Fruit fly (Drosophila melanogaster) whole organism, embryonic: ENCODE results near the gene sowi.
A peak's percentile ranks its signal among the peaks of the same experiment; 100 is the strongest.

Experiments used
- Antp ChIP-seq: fragments of 200-800 bp; sonication (Bioruptor generic); optimal IDR thresholded peaks from 3 replicates; lab custom pipeline; 2016; ENCODE audit warnings: missing biosample characterization, missing genetic modification characterization
- Blimp-1 ChIP-seq: fragments of 200-800 bp; sonication (Bioruptor generic); optimal IDR thresholded peaks from 3 replicates; lab custom pipeline; 2018; ENCODE audit warnings: missing biosample characterization, missing genetic modification characterization, mild to moderate bottlenecking, moderate library complexity, missing genetic modification reagents
- CG10959 ChIP-seq: fragments of 200-800 bp; sonication (Bioruptor generic); IDR thresholded peaks from 2 replicates; pipeline ENCODE4 v1.3.6; 2022; ENCODE audit warnings: missing biosample characterization, missing genetic modification characterization
- CG14014 ChIP-seq: fragments of 200-800 bp; sonication (Bioruptor generic); IDR thresholded peaks from 2 replicates; pipeline ENCODE4 v1.3.6; 2022; ENCODE audit warnings: missing biosample characterization, missing genetic modification characterization
- CG15601 ChIP-seq: fragments of 200-800 bp; sonication (Bioruptor generic); optimal IDR thresholded peaks from 3 replicates; lab custom pipeline; 2019; ENCODE audit warnings: missing biosample characterization, mild to moderate bottlenecking, missing genetic modification characterization, moderate library complexity
- CG15696 ChIP-seq: fragments of 200-800 bp; sonication (Bioruptor generic); optimal IDR thresholded peaks from 2 replicates; lab custom pipeline; 2019; ENCODE audit warnings: missing biosample characterization, mild to moderate bottlenecking, missing genetic modification characterization, moderate library complexity
- CG1647 ChIP-seq: fragments of 200-800 bp; sonication (Bioruptor generic); optimal IDR thresholded peaks from 3 replicates; lab custom pipeline; 2016; ENCODE audit warnings: missing biosample characterization, missing genetic modification characterization
- CG16863 ChIP-seq: fragments of 200-800 bp; sonication (Bioruptor generic); optimal IDR thresholded peaks from 3 replicates; lab custom pipeline; 2016; ENCODE audit warnings: missing biosample characterization, missing genetic modification characterization
- CG17186 ChIP-seq: fragments of 200-800 bp; sonication (Bioruptor generic); optimal IDR thresholded peaks from 3 replicates; lab custom pipeline; 2017; ENCODE audit warnings: missing biosample characterization, missing genetic modification reagents, missing genetic modification characterization
- CG18262 ChIP-seq: fragments of 200-800 bp; optimal IDR thresholded peaks from 3 replicates; lab custom pipeline; 2019; ENCODE audit warnings: missing biosample characterization, mild to moderate bottlenecking, missing genetic modification characterization, moderate library complexity
- CG18476 ChIP-seq: fragments of 200-800 bp; sonication (Bioruptor generic); optimal IDR thresholded peaks from 2 replicates; lab custom pipeline; 2016; ENCODE audit warnings: missing biosample characterization, mild to moderate bottlenecking, missing genetic modification characterization
- CG18619 ChIP-seq: fragments of 200-800 bp; sonication (Bioruptor generic); optimal IDR thresholded peaks from 3 replicates; lab custom pipeline; 2017; ENCODE audit warnings: missing biosample characterization, mild to moderate bottlenecking, missing genetic modification characterization
- CG3407 ChIP-seq: fragments of 200-800 bp; sonication (Bioruptor generic); optimal IDR thresholded peaks from 2 replicates; lab custom pipeline; 2018; ENCODE audit warnings: missing biosample characterization, mild to moderate bottlenecking, missing genetic modification characterization
- CG4328 ChIP-seq: fragments of 200-800 bp; sonication (Bioruptor generic); optimal IDR thresholded peaks from 3 replicates; lab custom pipeline; 2017; ENCODE audit warnings: missing biosample characterization, missing genetic modification reagents, missing genetic modification characterization
- CG4707 ChIP-seq: fragments of 200-800 bp; sonication (Bioruptor generic); optimal IDR thresholded peaks from 2 replicates; lab custom pipeline; 2018; ENCODE audit warnings: missing biosample characterization, mild to moderate bottlenecking, missing genetic modification characterization, moderate library complexity
- CG6765 ChIP-seq: fragments of 200-800 bp; sonication (Bioruptor generic); optimal IDR thresholded peaks from 3 replicates; lab custom pipeline; 2017; ENCODE audit warnings: missing biosample characterization, mild to moderate bottlenecking, missing genetic modification characterization
- CG7928 ChIP-seq: fragments of 200-800 bp; sonication (Bioruptor generic); optimal IDR thresholded peaks from 2 replicates; lab custom pipeline; 2017; ENCODE audit warnings: missing biosample characterization, mild to moderate bottlenecking, missing genetic modification characterization
- CG7987 ChIP-seq: fragments of 200-800 bp; sonication (Bioruptor generic); optimal IDR thresholded peaks from 2 replicates; lab custom pipeline; 2018; ENCODE audit warnings: missing biosample characterization, mild to moderate bottlenecking, missing genetic modification characterization, moderate library complexity
- Deaf1 ChIP-seq: fragments of 200-800 bp; optimal IDR thresholded peaks from 3 replicates; lab custom pipeline; 2019; ENCODE audit warnings: missing biosample characterization, mild to moderate bottlenecking, missing genetic modification characterization, moderate library complexity
- Dip2 ChIP-seq: fragments of 200-800 bp; sonication (Bioruptor generic); IDR thresholded peaks from 2 replicates; pipeline ENCODE4 v1.3.6; 2022; ENCODE audit warnings: missing biosample characterization, missing genetic modification characterization
- Doc3 ChIP-seq: fragments of 200-800 bp; sonication (Bioruptor generic); IDR thresholded peaks from 3 replicates; pipeline ENCODE4 v1.3.6; 2022; ENCODE audit warnings: missing biosample characterization, missing genetic modification characterization; ENCODE audit not compliant: partially characterized antibody
- Dp ChIP-seq: fragments of 200-800 bp; sonication (Bioruptor generic); optimal IDR thresholded peaks from 2 replicates; lab custom pipeline; 2018; ENCODE audit warnings: missing biosample characterization, mild to moderate bottlenecking, missing genetic modification characterization, moderate library complexity
- Drgx ChIP-seq: fragments of 200-800 bp; sonication (Bioruptor generic); IDR thresholded peaks from 2 replicates; pipeline ENCODE4 v1.3.6; 2022; ENCODE audit warnings: missing biosample characterization, missing genetic modification characterization
- Ets65A ChIP-seq: fragments of 200-800 bp; sonication (Bioruptor generic); peaks from one replicate; lab custom pipeline; 2016; ENCODE audit warnings: missing biosample characterization, missing genetic modification characterization
- H15 ChIP-seq: fragments of 200-800 bp; sonication (Bioruptor generic); IDR thresholded peaks from 3 replicates; pipeline ENCODE4 v1.3.6; 2022; ENCODE audit warnings: missing biosample characterization, missing genetic modification characterization
- HLH3B ChIP-seq: fragments of 200-800 bp; sonication (Bioruptor generic); IDR thresholded peaks from 2 replicates; pipeline ENCODE4 v1.3.6; 2022; ENCODE audit warnings: missing biosample characterization, missing genetic modification characterization
- Lim3 ChIP-seq: fragments of 200-800 bp; sonication (Bioruptor generic); IDR thresholded peaks from 2 replicates; pipeline ENCODE4 v1.3.6; 2022; ENCODE audit warnings: missing biosample characterization, missing genetic modification characterization
- MESR4 ChIP-seq: fragments of 200-800 bp; sonication (Bioruptor generic); optimal IDR thresholded peaks from 2 replicates; lab custom pipeline; 2018; ENCODE audit warnings: missing biosample characterization, mild to moderate bottlenecking, missing genetic modification characterization, moderate library complexity
- Med ChIP-seq: fragments of 200-800 bp; sonication (Bioruptor generic); peaks from one replicate; lab custom pipeline; 2016; ENCODE audit warnings: missing biosample characterization, missing genetic modification characterization, mild to moderate bottlenecking, inconsistent platforms, moderate library complexity
- Mrtf ChIP-seq: fragments of 200-800 bp; sonication (Bioruptor generic); IDR thresholded peaks from 3 replicates; pipeline ENCODE4 v1.3.6; 2022; ENCODE audit warnings: missing biosample characterization, missing genetic modification characterization
- ara ChIP-seq: fragments of 200-800 bp; sonication (Bioruptor generic); IDR thresholded peaks from 2 replicates; pipeline ENCODE4 v1.3.6; 2022; ENCODE audit warnings: missing biosample characterization, missing genetic modification characterization
- bsh ChIP-seq, 2 experiments: fragments of 200-800 bp; sonication (Bioruptor generic); optimal IDR thresholded peaks; 2 replicates each; lab custom pipeline; 2017 to 2018; ENCODE audit warnings: mild to moderate bottlenecking in 2 of 2, missing biosample characterization in 2 of 2, missing genetic modification characterization in 2 of 2, moderate library complexity in 1 of 2
- chm ChIP-seq: fragments of 200-800 bp; sonication (Bioruptor generic); IDR thresholded peaks from 2 replicates; pipeline ENCODE4 v1.3.6; 2022; ENCODE audit warnings: missing biosample characterization, missing genetic modification characterization
- dati ChIP-seq: fragments of 200-800 bp; sonication (Bioruptor generic); IDR thresholded peaks from 2 replicates; pipeline ENCODE4 v1.3.6; 2022; ENCODE audit warnings: missing biosample characterization, missing genetic modification characterization
- dm ChIP-seq: fragments of 200-800 bp; sonication (Bioruptor generic); optimal IDR thresholded peaks from 3 replicates; lab custom pipeline; 2016; ENCODE audit warnings: missing biosample characterization, missing genetic modification characterization
- grau ChIP-seq: fragments of 200-800 bp; optimal IDR thresholded peaks from 3 replicates; lab custom pipeline; 2019; ENCODE audit warnings: missing biosample characterization, mild to moderate bottlenecking, missing genetic modification characterization, moderate library complexity
- gsb-n ChIP-seq: fragments of 200-800 bp; sonication (Bioruptor generic); optimal IDR thresholded peaks from 3 replicates; lab custom pipeline; 2018; ENCODE audit warnings: missing biosample characterization, mild to moderate bottlenecking, missing genetic modification characterization
- hbn ChIP-seq: fragments of 200-800 bp; sonication (Bioruptor generic); IDR thresholded peaks from 2 replicates; pipeline ENCODE4 v1.3.6; 2022; ENCODE audit warnings: missing biosample characterization, missing genetic modification characterization; ENCODE audit not compliant: partially characterized antibody
- jing ChIP-seq: fragments of 200-800 bp; sonication (Bioruptor generic); optimal IDR thresholded peaks from 2 replicates; lab custom pipeline; 2018; ENCODE audit warnings: missing biosample characterization, mild to moderate bottlenecking, missing genetic modification characterization
- lov ChIP-seq, 2 experiments: fragments of 200-800 bp in 1 of 2; fragments of >200 bp in 1 of 2; sonication (Bioruptor generic) in 1 of 2; IDR thresholded peaks in 1 of 2; optimal IDR thresholded peaks in 1 of 2; 2 replicates in 1 of 2; 3 replicates in 1 of 2; pipeline versions ENCODE4 v1.3.6 to Lab custom; 2017 to 2022; ENCODE audit warnings: missing biosample characterization in 1 of 2, missing genetic modification characterization in 1 of 2
- org-1 ChIP-seq: fragments of 200-800 bp; sonication (Bioruptor generic); optimal IDR thresholded peaks from 2 replicates; lab custom pipeline; 2017; ENCODE audit warnings: missing biosample characterization, missing genetic modification characterization
- p53 ChIP-seq: fragments of 200-800 bp; sonication (Bioruptor generic); optimal IDR thresholded peaks from 2 replicates; lab custom pipeline; 2016; ENCODE audit warnings: missing biosample characterization, missing genetic modification characterization
- prd ChIP-seq, 3 experiments: fragments of >200 bp in 2 of 3; fragments of 200-800 bp in 1 of 3; sonication (Bioruptor generic) in 1 of 3; optimal IDR thresholded peaks in 2 of 3; IDR thresholded peaks in 1 of 3; 2 replicates in 2 of 3; 3 replicates in 1 of 3; pipeline versions ENCODE4 v1.3.6 to Lab custom; 2017 to 2022; ENCODE audit warnings: missing biosample characterization in 1 of 3, missing genetic modification characterization in 1 of 3
- psq ChIP-seq: fragments of 200-800 bp; sonication (Bioruptor generic); optimal IDR thresholded peaks from 2 replicates; lab custom pipeline; 2017; ENCODE audit warnings: missing biosample characterization, missing genetic modification characterization
- sens-2 ChIP-seq: fragments of 200-800 bp; sonication (Bioruptor generic); IDR thresholded peaks from 2 replicates; pipeline ENCODE4 v1.3.6; 2022; ENCODE audit warnings: missing biosample characterization, missing genetic modification characterization
- ssp ChIP-seq: fragments of 200-800 bp; sonication (Bioruptor generic); IDR thresholded peaks from 2 replicates; pipeline ENCODE4 v1.3.6; 2022; ENCODE audit warnings: missing biosample characterization, missing genetic modification characterization
- tgo ChIP-seq: fragments of 200-800 bp; sonication (Bioruptor generic); IDR thresholded peaks from 3 replicates; pipeline ENCODE4 v1.3.6; 2022; ENCODE audit warnings: missing biosample characterization, missing genetic modification characterization
- trem ChIP-seq: fragments of 200-800 bp; optimal IDR thresholded peaks from 3 replicates; lab custom pipeline; 2019; ENCODE audit warnings: missing biosample characterization, mild to moderate bottlenecking, missing genetic modification characterization, moderate library complexity
- vnd ChIP-seq: fragments of 200-800 bp; sonication (Bioruptor generic); IDR thresholded peaks from 3 replicates; pipeline ENCODE4 v1.3.6; 2022; ENCODE audit warnings: missing biosample characterization, missing genetic modification characterization; ENCODE audit not compliant: partially characterized antibody

Gene sowi

dm6 chr3R:6665117-6665654, 37.5 kb upstream of the sowi start (continued):
- TF ChIP-seq ara (GFP tag; lab: Robert Waterston, UW) (peak; percentile 69), CG7987 (GFP tag; lab: Kevin White, UChicago) (peak; percentile 17), CG3407 (peak; percentile 80), CG10959 (GFP tag; lab: Robert Waterston, UW) (peak; percentile 8; the same call in 1 of the 2 replicates), ssp (GFP tag; lab: Robert Waterston, UW) (no peak), Deaf1 (no peak), tgo (GFP tag; lab: Robert Waterston, UW) (no peak), CG1647 (GFP tag; lab: Kevin White, UChicago) (no peak), trem (peak; percentile 3), grau (tag; lab: Kevin White, UChicago) (peak; percentile 41), CG4328 (peak; percentile 6), vnd (GFP tag; lab: Robert Waterston, UW) (no peak), dati (GFP tag; lab: Robert Waterston, UW) (peak; percentile 32; the same call in 1 of the 2 replicates), Dp (no peak), Dip2 (GFP tag; lab: Robert Waterston, UW) (no peak), MESR4 (no peak), H15 (GFP tag; lab: Robert Waterston, UW) (0 out of 3 replicates have a peak, but pooled peaks have one; percentile 21), CG17186 (GFP tag; lab: Kevin White, UChicago) (peak; percentile 45), prd (optimal IDR thresholded peaks at IDR 0.05; lab: Kevin White, UChicago) (no peak), prd (GFP tag; IDR thresholded peaks at IDR 0.05; lab: Robert Waterston, UW) (peak; percentile 33; the same call in 1 of the 3 replicates), HLH3B (GFP tag; lab: Robert Waterston, UW) (no peak), Ets65A (GFP tag; lab: Kevin White, UChicago) (peak; percentile 42), jing (GFP tag; lab: Kevin White, UChicago) (no peak), Doc3 (no peak), psq (GFP tag; lab: Kevin White, UChicago) (no peak), Blimp-1 (GFP tag; lab: Kevin White, UChicago) (peak; percentile 37), Lim3 (GFP tag; lab: Robert Waterston, UW) (no peak), org-1 (GFP tag; lab: Kevin White, UChicago) (peak; percentile 57), bsh (GFP tag; optimal IDR thresholded peaks at IDR 0.05; lab: Kevin White, UChicago) (peak in 1 of 2 experiments; percentile 57), gsb-n (tag; lab: Kevin White, UChicago) (peak; percentile 43), CG14014 (GFP tag; lab: Robert Waterston, UW) (no peak), Drgx (no peak), CG18262 (tag; lab: Kevin White, UChicago) (peak; percentile 55), sens-2 (GFP tag; lab: Robert Waterston, UW) (0 out of 2 replicates have a peak, but pooled peaks have one; percentile 15), Med (GFP tag; lab: Kevin White, UChicago) (peak; percentile 17), CG6765 (no peak), chm (peak; percentile 54; the same call in 1 of the 2 replicates), Antp (no peak), p53 (GFP tag; lab: Kevin White, UChicago) (no peak), Mrtf (GFP tag; lab: Robert Waterston, UW) (no peak), lov (optimal IDR thresholded peaks at IDR 0.05; lab: Kevin White, UChicago) (no peak), lov (GFP tag; IDR thresholded peaks at IDR 0.05; lab: Robert Waterston, UW) (0 out of 3 replicates have a peak, but pooled peaks have one; percentile 65), dm (no peak), hbn (no peak), CG18476 (GFP tag; lab: Kevin White, UChicago) (no peak), CG4707 (GFP tag; lab: Kevin White, UChicago) (peak; percentile 39), CG15601 (peak; percentile 52), CG16863 (GFP tag; lab: Kevin White, UChicago) (no peak), CG7928 (no peak), CG18619 (GFP tag; lab: Kevin White, UChicago) (peak; percentile 27), CG15696 (tag; lab: Kevin White, UChicago) (peak; percentile 71)
